Worm (Caenorhabditis elegans) whole organism, L3 larva: Measurements from ENCODE around the gene fbxb-55.

Experiments used
- R02D3.7 ChIP-seq: fragments of 150-350 bp; optimal IDR thresholded peaks from 2 replicates; lab custom pipeline; 2014; ENCODE audit warnings: missing biosample characterization, missing genetic modification characterization
- ZK546.5 ChIP-seq: sonication (generic microtip); optimal IDR thresholded peaks from 2 replicates; lab custom pipeline; 2017; ENCODE audit warnings: missing biosample characterization, missing genetic modification characterization
- aly-2 ChIP-seq: fragments of 150-350 bp; optimal IDR thresholded peaks from 2 replicates; lab custom pipeline; 2014; ENCODE audit warnings: missing biosample characterization, missing genetic modification characterization
- ama-1 ChIP-seq: fragments of 150-350 bp; optimal IDR thresholded peaks from 2 replicates; lab custom pipeline; 2018
- ceh-16 ChIP-seq: sonication (generic microtip); optimal IDR thresholded peaks from 2 replicates; lab custom pipeline; 2017; ENCODE audit warnings: missing biosample characterization, missing genetic modification characterization
- ceh-82 ChIP-seq: fragments of 150-350 bp; optimal IDR thresholded peaks from 2 replicates; lab custom pipeline; 2014; ENCODE audit warnings: missing biosample characterization, missing genetic modification characterization
- ceh-9 ChIP-seq: sonication (generic microtip); optimal IDR thresholded peaks from 2 replicates; lab custom pipeline; 2018; ENCODE audit warnings: missing biosample characterization, missing genetic modification characterization
- daf-12 ChIP-seq: fragments of 150-350 bp; optimal IDR thresholded peaks from 2 replicates; lab custom pipeline; 2014; ENCODE audit warnings: missing biosample characterization, missing genetic modification reagents, missing genetic modification characterization
- egl-27 ChIP-seq: sonication (generic microtip); optimal IDR thresholded peaks from 4 replicates; lab custom pipeline; 2017; ENCODE audit warnings: missing biosample characterization, missing genetic modification reagents, missing genetic modification characterization
- egl-5 ChIP-seq: fragments of 150-350 bp; optimal IDR thresholded peaks from 2 replicates; lab custom pipeline; 2017; ENCODE audit warnings: missing biosample characterization, missing genetic modification reagents, missing genetic modification characterization, inconsistent platforms
- elt-1 ChIP-seq: fragments of 150-350 bp; optimal IDR thresholded peaks from 2 replicates; lab custom pipeline; 2014; ENCODE audit warnings: missing biosample characterization, missing genetic modification characterization
- elt-2 ChIP-seq: sonication (generic microtip); optimal IDR thresholded peaks from 2 replicates; lab custom pipeline; 2016; ENCODE audit warnings: missing genetic modification reagents, mild to moderate bottlenecking, missing genetic modification characterization, missing compliant biosample characterization
- elt-3 ChIP-seq, 3 experiments: fragments of 150-350 bp in 1 of 3; sonication (generic microtip) in 2 of 3; optimal IDR thresholded peaks; 2 replicates in 2 of 3; 4 replicates in 1 of 3; lab custom pipeline; 2014 to 2017; ENCODE audit warnings: missing biosample characterization in 3 of 3, missing genetic modification characterization in 3 of 3
- eor-1 ChIP-seq, 2 experiments: fragments of 150-350 bp; optimal IDR thresholded peaks; 2 replicates each; lab custom pipeline; 2014 to 2018; ENCODE audit warnings: missing biosample characterization in 2 of 2, missing genetic modification characterization in 2 of 2
- fkh-10 ChIP-seq: sonication (generic microtip); optimal IDR thresholded peaks from 2 replicates; lab custom pipeline; 2017; ENCODE audit warnings: missing biosample characterization, missing genetic modification reagents, missing genetic modification characterization
- fkh-2 ChIP-seq: fragments of 150-350 bp; optimal IDR thresholded peaks from 2 replicates; lab custom pipeline; 2014; ENCODE audit warnings: missing biosample characterization, missing genetic modification reagents, missing genetic modification characterization
- fos-1 ChIP-seq: fragments of 150-350 bp; optimal IDR thresholded peaks from 2 replicates; lab custom pipeline; 2014; ENCODE audit warnings: missing biosample characterization, missing genetic modification characterization
- hmg-11 ChIP-seq: sonication (generic microtip); optimal IDR thresholded peaks from 2 replicates; lab custom pipeline; 2016; ENCODE audit warnings: missing genetic modification characterization, missing compliant biosample characterization
- jun-1 ChIP-seq: fragments of 150-350 bp; optimal IDR thresholded peaks from 2 replicates; lab custom pipeline; 2014; ENCODE audit warnings: missing biosample characterization, missing genetic modification reagents, missing genetic modification characterization
- lin-15B ChIP-seq: fragments of 150-350 bp; optimal IDR thresholded peaks from 2 replicates; lab custom pipeline; 2014; ENCODE audit warnings: missing biosample characterization, missing genetic modification characterization
- lin-39 ChIP-seq: fragments of 150-350 bp; optimal IDR thresholded peaks from 2 replicates; lab custom pipeline; 2018; ENCODE audit warnings: missing biosample characterization, missing genetic modification reagents, missing genetic modification characterization
- lsy-12 ChIP-seq: sonication (generic microtip); optimal IDR thresholded peaks from 2 replicates; lab custom pipeline; 2016; ENCODE audit warnings: mild to moderate bottlenecking, missing genetic modification characterization, missing compliant biosample characterization
- mdl-1 ChIP-seq: fragments of 150-350 bp; optimal IDR thresholded peaks from 2 replicates; lab custom pipeline; 2014; ENCODE audit warnings: missing biosample characterization, missing genetic modification characterization
- mml-1 ChIP-seq: fragments of 150-350 bp; sonication (generic microtip); optimal IDR thresholded peaks from 3 replicates; lab custom pipeline; 2014; ENCODE audit warnings: missing biosample characterization, missing genetic modification characterization
- nfya-1 ChIP-seq: sonication (generic microtip); optimal IDR thresholded peaks from 2 replicates; lab custom pipeline; 2017; ENCODE audit warnings: missing genetic modification characterization, mild to moderate bottlenecking, missing compliant biosample characterization, antibody characterized with exemption, moderate library complexity; ENCODE audit not compliant: insufficient read depth
- nhr-11 ChIP-seq: fragments of 150-350 bp; optimal IDR thresholded peaks from 2 replicates; lab custom pipeline; 2014; ENCODE audit warnings: missing biosample characterization, missing genetic modification characterization
- nhr-12 ChIP-seq: fragments of 150-350 bp; optimal IDR thresholded peaks from 2 replicates; lab custom pipeline; 2014; ENCODE audit warnings: missing biosample characterization, missing genetic modification characterization
- nhr-23 ChIP-seq: fragments of 150-350 bp; optimal IDR thresholded peaks from 2 replicates; lab custom pipeline; 2014; ENCODE audit warnings: missing biosample characterization, missing genetic modification reagents, missing genetic modification characterization
- nhr-237 ChIP-seq: fragments of 150-350 bp; optimal IDR thresholded peaks from 2 replicates; lab custom pipeline; 2014; ENCODE audit warnings: missing biosample characterization, missing genetic modification characterization
- nhr-25 ChIP-seq: sonication (generic microtip); optimal IDR thresholded peaks from 2 replicates; lab custom pipeline; 2017; ENCODE audit warnings: missing biosample characterization, missing genetic modification characterization
- nhr-28 ChIP-seq: fragments of 150-350 bp; optimal IDR thresholded peaks from 2 replicates; lab custom pipeline; 2014; ENCODE audit warnings: missing biosample characterization, missing genetic modification characterization
- nhr-43 ChIP-seq: sonication (generic microtip); optimal IDR thresholded peaks from 2 replicates; lab custom pipeline; 2016; ENCODE audit warnings: mild to moderate bottlenecking, missing genetic modification characterization, missing compliant biosample characterization; ENCODE audit not compliant: poor library complexity, severe bottlenecking
- nhr-67 ChIP-seq: fragments of 150-350 bp; optimal IDR thresholded peaks from 2 replicates; lab custom pipeline; 2014; ENCODE audit warnings: missing biosample characterization, missing genetic modification characterization
- nhr-76 ChIP-seq: fragments of 150-350 bp; sonication (generic microtip); optimal IDR thresholded peaks from 5 replicates; lab custom pipeline; 2014; ENCODE audit warnings: missing biosample characterization, missing genetic modification characterization
- nhr-77 ChIP-seq: fragments of 150-350 bp; optimal IDR thresholded peaks from 2 replicates; lab custom pipeline; 2014; ENCODE audit warnings: missing biosample characterization, missing genetic modification characterization
- pha-4 ChIP-seq: fragments of 150-350 bp; optimal IDR thresholded peaks from 2 replicates; lab custom pipeline; 2014; ENCODE audit warnings: missing biosample characterization, missing genetic modification reagents, missing genetic modification characterization
- pqm-1 ChIP-seq: fragments of 150-350 bp; optimal IDR thresholded peaks from 2 replicates; lab custom pipeline; 2017; ENCODE audit warnings: missing biosample characterization, missing genetic modification characterization, inconsistent platforms
- sea-2 ChIP-seq: fragments of 150-350 bp; sonication (generic microtip); optimal IDR thresholded peaks from 4 replicates; lab custom pipeline; 2014; ENCODE audit warnings: missing biosample characterization, missing genetic modification reagents, missing genetic modification characterization
- skn-1 ChIP-seq: fragments of 150-350 bp; optimal IDR thresholded peaks from 2 replicates; lab custom pipeline; 2014; ENCODE audit warnings: missing biosample characterization, missing genetic modification characterization
- snpc-4 ChIP-seq: fragments of 150-350 bp; optimal IDR thresholded peaks from 2 replicates; lab custom pipeline; 2014; ENCODE audit warnings: missing biosample characterization, missing genetic modification characterization
- tbx-2 ChIP-seq: sonication (generic microtip); optimal IDR thresholded peaks from 2 replicates; lab custom pipeline; 2016; ENCODE audit warnings: mild to moderate bottlenecking, missing genetic modification characterization, missing compliant biosample characterization
- unc-39 ChIP-seq: sonication (generic microtip); optimal IDR thresholded peaks from 4 replicates; lab custom pipeline; 2017; ENCODE audit warnings: missing biosample characterization, missing genetic modification characterization
- unc-62 ChIP-seq: fragments of 150-350 bp; sonication (generic microtip); optimal IDR thresholded peaks from 4 replicates; lab custom pipeline; 2014; ENCODE audit warnings: missing biosample characterization, missing genetic modification reagents, missing genetic modification characterization
- zag-1 ChIP-seq: fragments of 150-350 bp; optimal IDR thresholded peaks from 2 replicates; lab custom pipeline; 2014; ENCODE audit warnings: missing biosample characterization, missing genetic modification characterization
- ztf-11 ChIP-seq: fragments of 150-350 bp; optimal IDR thresholded peaks from 2 replicates; lab custom pipeline; 2014; ENCODE audit warnings: missing biosample characterization, missing genetic modification characterization
- ztf-4 ChIP-seq: fragments of 150-350 bp; optimal IDR thresholded peaks from 2 replicates; lab custom pipeline; 2014; ENCODE audit warnings: missing biosample characterization, missing genetic modification characterization

The fbxb-55 gene

DNA sequence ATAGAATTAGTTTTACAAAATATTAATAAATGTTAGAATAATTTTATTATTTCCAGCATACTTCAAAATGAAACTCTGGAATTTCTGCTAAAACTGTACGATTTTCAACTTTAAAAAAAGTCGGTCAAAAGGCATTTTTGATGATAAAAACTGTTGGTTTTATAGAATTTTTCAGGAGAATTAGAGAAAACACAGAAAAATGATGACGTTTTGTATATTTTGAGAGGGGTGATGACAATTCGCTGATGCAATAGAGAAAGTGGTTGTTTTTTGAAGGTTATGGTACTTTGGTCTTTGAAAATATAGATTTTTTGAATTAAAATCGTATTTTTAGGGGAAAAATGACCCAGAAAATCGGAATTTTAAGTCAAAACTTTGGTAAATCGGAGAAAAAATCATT, 16.4 kb downstream of the fbxb-55 start:
- TF ChIP-seq pqm-1 = peak; percentile 47
- no peak for TF ChIP-seq tbx-2 (tag; lab: Kevin White, UChicago)
- peak; percentile 30 for TF ChIP-seq pha-4 (tag; lab: Kevin White, UChicago)
- peak; percentile 65 for TF ChIP-seq elt-2 (tag; lab: Kevin White, UChicago)
- no peak for TF ChIP-seq ceh-82 (tag; lab: Kevin White, UChicago)
- peak; percentile 98 for TF ChIP-seq skn-1 (tag; lab: Kevin White, UChicago)
- TF ChIP-seq nhr-25 (tag; lab: Kevin White, UChicago) = no peak
- no peak for TF ChIP-seq eor-1 (tag; optimal IDR thresholded peaks at IDR 0.05; lab: Kevin White, UChicago)

DNA sequence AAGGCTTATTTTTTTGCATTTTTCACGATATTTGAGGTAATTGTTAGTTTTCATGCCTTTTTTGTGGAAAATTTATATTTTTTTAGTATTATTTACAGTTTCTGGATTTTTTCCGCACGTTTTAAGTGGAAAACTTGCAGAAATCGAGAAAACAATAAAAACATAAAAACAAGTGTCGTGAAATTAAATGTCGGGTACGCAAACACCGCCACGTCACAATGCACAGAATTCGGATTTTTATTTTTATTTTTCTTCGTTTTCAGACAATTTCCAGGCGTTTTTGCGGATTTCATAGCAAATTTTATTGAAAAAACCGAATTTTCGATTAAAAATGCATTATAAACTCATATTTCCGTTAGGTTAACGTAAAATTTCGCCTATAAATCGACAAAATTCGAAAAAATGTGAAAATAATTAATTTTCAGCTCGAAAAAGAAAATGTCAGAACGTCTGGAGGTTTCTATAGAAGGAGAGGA, 17.2 kb downstream of the fbxb-55 start, which contains the start of gene C35B1.2:
TSS of gene C35B1.2 (plus strand) at position 426 of the 476 bp plus-strand sequence.
- peak; percentile 4 for TF ChIP-seq hmg-11 (tag; lab: Kevin White, UChicago)
- TF ChIP-seq lin-39 = no peak
- no peak for TF ChIP-seq egl-5 (tag; lab: Kevin White, UChicago)
- TF ChIP-seq ama-1 = no peak
- no peak for TF ChIP-seq ztf-4 (tag; lab: Kevin White, UChicago)
- TF ChIP-seq elt-3 (tag; optimal IDR thresholded peaks at IDR 0.05; lab: Kevin White, UChicago) = no peak
- peak; percentile 2 for TF ChIP-seq lin-15B (tag; lab: Kevin White, UChicago)
- no peak for TF ChIP-seq lsy-12 (tag; lab: Kevin White, UChicago)
- no peak for TF ChIP-seq nhr-23 (tag; lab: Kevin White, UChicago)
- TF ChIP-seq ceh-16 (tag; lab: Kevin White, UChicago) = no peak
- no peak for TF ChIP-seq pha-4 (tag; lab: Kevin White, UChicago)
- TF ChIP-seq fos-1 (tag; lab: Kevin White, UChicago) = no peak
- TF ChIP-seq aly-2 (tag; lab: Kevin White, UChicago) = no peak
- no peak for TF ChIP-seq nhr-43
- no peak for TF ChIP-seq R02D3.7 (tag; lab: Kevin White, UChicago)
- TF ChIP-seq ceh-82 (tag; lab: Kevin White, UChicago) = no peak
- no peak for TF ChIP-seq fkh-10
- TF ChIP-seq zag-1 (tag; lab: Kevin White, UChicago) = no peak
- TF ChIP-seq nfya-1 (tag; lab: Kevin White, UChicago) = peak; percentile 14
- no peak for TF ChIP-seq unc-39 (tag; lab: Kevin White, UChicago)
- TF ChIP-seq nhr-11 = no peak
- TF ChIP-seq nhr-25 (tag; lab: Kevin White, UChicago) = no peak
- TF ChIP-seq nhr-76 (tag; lab: Kevin White, UChicago) = no peak
- TF ChIP-seq, all 47 proteins: peak for 3

DNA sequence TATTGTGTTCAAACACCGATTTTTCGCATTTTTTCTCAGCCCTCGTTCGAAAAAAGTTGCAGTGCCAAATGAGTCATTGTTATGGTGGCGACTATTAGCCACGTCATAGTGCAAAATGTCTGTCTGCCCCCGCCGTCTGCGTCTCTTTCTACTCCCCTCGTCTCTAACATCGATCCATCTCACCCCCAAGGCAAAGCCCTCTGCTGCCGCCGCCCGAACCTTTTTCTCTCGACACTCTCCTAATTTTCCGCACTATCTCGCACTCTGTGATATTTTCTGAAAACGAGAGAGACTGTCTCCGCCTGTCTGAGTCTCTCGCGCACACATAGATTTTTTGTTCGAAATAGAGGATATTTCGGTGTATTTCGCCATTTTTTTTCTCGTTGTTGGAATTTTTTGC, 24.5 kb downstream of the fbxb-55 start:
- TF ChIP-seq ztf-4 (tag; lab: Kevin White, UChicago) (no peak), egl-5 (tag; lab: Kevin White, UChicago) (peak; percentile 10), mdl-1 (tag; lab: Kevin White, UChicago) (peak; percentile 29), zag-1 (tag; lab: Kevin White, UChicago) (no peak), ztf-11 (no peak), nfya-1 (tag; lab: Kevin White, UChicago) (peak; percentile 84), skn-1 (tag; lab: Kevin White, UChicago) (no peak), nhr-28 (tag; lab: Kevin White, UChicago) (no peak), eor-1 (tag; optimal IDR thresholded peaks at IDR 0.05; lab: Kevin White, UChicago) (no peak), nhr-76 (tag; lab: Kevin White, UChicago) (no peak), nhr-25 (tag; lab: Kevin White, UChicago) (peak; percentile 70), aly-2 (tag; lab: Kevin White, UChicago) (no peak), elt-1 (tag; lab: Kevin White, UChicago) (no peak), tbx-2 (tag; lab: Kevin White, UChicago) (peak; percentile 42), nhr-237 (tag; lab: Kevin White, UChicago) (no peak), nhr-67 (tag; lab: Kevin White, UChicago) (no peak), R02D3.7 (tag; lab: Kevin White, UChicago) (peak; percentile 66), nhr-43 (peak; percentile 64), lin-39 (peak; percentile 70), ama-1 (peak; percentile 1), mml-1 (no peak), nhr-12 (tag; lab: Kevin White, UChicago) (no peak), ZK546.5 (tag; lab: Kevin White, UChicago) (no peak), ceh-9 (tag; lab: Kevin White, UChicago) (no peak), elt-3 (tag; optimal IDR thresholded peaks at IDR 0.05; lab: Kevin White, UChicago) (no peak), unc-62 (GFP tag; lab: Kevin White, UChicago) (peak; percentile 34), unc-39 (tag; lab: Kevin White, UChicago) (no peak), pha-4 (tag; lab: Kevin White, UChicago) (peak; percentile 76), elt-2 (tag; lab: Kevin White, UChicago) (peak; percentile 58), nhr-77 (tag; lab: Kevin White, UChicago) (no peak), sea-2 (GFP tag; lab: Kevin White, UChicago) (no peak), snpc-4 (tag; lab: Kevin White, UChicago) (peak; percentile 62), egl-27 (tag; lab: Kevin White, UChicago) (no peak), ceh-82 (tag; lab: Kevin White, UChicago) (no peak), daf-12 (tag; lab: Kevin White, UChicago) (no peak), jun-1 (tag; lab: Kevin White, UChicago) (peak; percentile 77), fkh-2 (tag; lab: Kevin White, UChicago) (no peak), ceh-16 (tag; lab: Kevin White, UChicago) (no peak), pqm-1 (no peak), fos-1 (tag; lab: Kevin White, UChicago) (peak; percentile 62)
